Worm (Caenorhabditis elegans): Measurements from ENCODE around the gene R09D1.12.

- TF ChIP-seq lsy-2 (tag; optimal IDR thresholded peaks at IDR 0.05): no peak
- no peak for TF ChIP-seq unc-39 (tag; optimal IDR thresholded peaks at IDR 0.05)
Observed at ce11 chrII:9454304-9454703, 2.2 kb upstream of the R09D1.12 start, which contains the start of gene chil-19.
